Worm (Caenorhabditis elegans) whole organism, young adult: Measurements from ENCODE around the gene F25G6.8.
A peak's percentile ranks its signal among the peaks of the same experiment; 100 is the strongest.

Experiments
- D2030.7 ChIP-seq: fragments of 200-800 bp; sonication (Bioruptor generic); IDR thresholded peaks from 2 replicates; pipeline ENCODE4 v1.3.6; 2022; ENCODE audit warnings: missing genetic modification reagents, missing genetic modification characterization, missing compliant biosample characterization
- F33H1.4 ChIP-seq: fragments of 200-800 bp; sonication (Bioruptor generic); IDR thresholded peaks from 2 replicates; pipeline ENCODE4 v1.3.6; 2022; ENCODE audit warnings: missing genetic modification reagents, missing genetic modification characterization, missing compliant biosample characterization
- F49E8.2 ChIP-seq: sonication (generic microtip); optimal IDR thresholded peaks from 3 replicates; lab custom pipeline; 2017; ENCODE audit warnings: missing genetic modification characterization, mild to moderate bottlenecking, missing compliant biosample characterization, antibody characterized with exemption, moderate library complexity; ENCODE audit not compliant: insufficient read depth
- F52B5.7 ChIP-seq: sonication (generic microtip); optimal IDR thresholded peaks from 2 replicates; lab custom pipeline; 2016; ENCODE audit warnings: mild to moderate bottlenecking, missing genetic modification characterization, missing compliant biosample characterization
- K12H6.12 ChIP-seq: fragments of 200-800 bp; sonication (Bioruptor generic); optimal IDR thresholded peaks from 2 replicates; lab custom pipeline; 2018; ENCODE audit warnings: mild to moderate bottlenecking, missing genetic modification characterization, missing compliant biosample characterization
- T07F8.4 ChIP-seq: sonication (generic microtip); optimal IDR thresholded peaks from 2 replicates; lab custom pipeline; 2016; ENCODE audit warnings: mild to moderate bottlenecking, missing genetic modification characterization, moderate library complexity, missing compliant biosample characterization
- Y79H2A.3 ChIP-seq: fragments of 200-800 bp; sonication (Bioruptor generic); conservative IDR thresholded peaks from 2 replicates; pipeline ENCODE4 v1.3.6; 2022; ENCODE audit warnings: missing genetic modification reagents, missing genetic modification characterization, missing compliant biosample characterization
- ama-1 ChIP-seq, 3 experiments: fragments of 150-350 bp in 1 of 3; sonication (generic microtip) in 2 of 3; optimal IDR thresholded peaks; 2 replicates each; lab custom pipeline; 2014 to 2018; ENCODE audit warnings: missing biosample characterization in 2 of 3, missing genetic modification characterization in 2 of 3, missing genetic modification reagents in 2 of 3
- attf-6 ChIP-seq: fragments of 200-800 bp; sonication (Bioruptor generic); IDR thresholded peaks from 2 replicates; pipeline ENCODE4 v1.3.6; 2022; ENCODE audit warnings: missing genetic modification reagents, missing genetic modification characterization, missing compliant biosample characterization
- ccch-3 ChIP-seq: fragments of 200-800 bp; sonication (Bioruptor generic); optimal IDR thresholded peaks from 2 replicates; lab custom pipeline; 2018; ENCODE audit warnings: mild to moderate bottlenecking, missing genetic modification characterization, missing compliant biosample characterization
- ceh-27 ChIP-seq: fragments of 200-800 bp; sonication (Bioruptor generic); optimal IDR thresholded peaks from 2 replicates; lab custom pipeline; 2018; ENCODE audit warnings: mild to moderate bottlenecking, missing genetic modification characterization, moderate library complexity, missing compliant biosample characterization
- dox-1 ChIP-seq: fragments of 200-800 bp; sonication (Bioruptor generic); IDR thresholded peaks from 2 replicates; pipeline ENCODE4 v1.3.6; 2022; ENCODE audit warnings: missing genetic modification reagents, missing genetic modification characterization, missing compliant biosample characterization
- dpff-1 ChIP-seq: sonication (generic microtip); optimal IDR thresholded peaks from 2 replicates; lab custom pipeline; 2017; ENCODE audit warnings: mild to moderate bottlenecking, missing genetic modification characterization, missing compliant biosample characterization
- efl-1 ChIP-seq: fragments of 150-350 bp; optimal IDR thresholded peaks from 2 replicates; lab custom pipeline; 2014; ENCODE audit warnings: missing biosample characterization, missing genetic modification reagents, missing genetic modification characterization
- egl-18 ChIP-seq: fragments of 200-800 bp; sonication (Bioruptor generic); IDR thresholded peaks from 2 replicates; pipeline ENCODE4 v1.3.6; 2022; ENCODE audit warnings: missing genetic modification reagents, missing genetic modification characterization, missing compliant biosample characterization
- ets-4 ChIP-seq: fragments of 200-800 bp; sonication (Bioruptor generic); optimal IDR thresholded peaks from 2 replicates; lab custom pipeline; 2018; ENCODE audit warnings: mild to moderate bottlenecking, missing genetic modification characterization, missing compliant biosample characterization
- him-1 ChIP-seq: sonication (generic microtip); optimal IDR thresholded peaks from 2 replicates; lab custom pipeline; 2016; ENCODE audit warnings: missing genotype, missing genetic modification reagents, missing genetic modification characterization, missing compliant biosample characterization
- hlh-12 ChIP-seq: sonication (generic microtip); optimal IDR thresholded peaks from 2 replicates; lab custom pipeline; 2016; ENCODE audit warnings: missing genetic modification characterization, missing compliant biosample characterization
- hmg-1.2 ChIP-seq: fragments of 200-800 bp; sonication (Bioruptor generic); IDR thresholded peaks from 2 replicates; pipeline ENCODE4 v1.3.6; 2022; ENCODE audit warnings: missing genetic modification reagents, missing genetic modification characterization, missing compliant biosample characterization
- lsl-1 ChIP-seq: fragments of 200-800 bp; sonication (Bioruptor generic); optimal IDR thresholded peaks from 2 replicates; lab custom pipeline; 2018; ENCODE audit warnings: mild to moderate bottlenecking, missing genetic modification characterization, moderate library complexity, missing compliant biosample characterization
- madf-10 ChIP-seq: sonication (generic microtip); optimal IDR thresholded peaks from 2 replicates; lab custom pipeline; 2016; ENCODE audit warnings: mild to moderate bottlenecking, missing genetic modification characterization, missing compliant biosample characterization
- madf-3 ChIP-seq: fragments of 200-800 bp; sonication (Bioruptor generic); IDR thresholded peaks from 2 replicates; pipeline ENCODE4 v1.3.6; 2022; ENCODE audit warnings: missing genetic modification reagents, missing genetic modification characterization, missing compliant biosample characterization
- madf-6 ChIP-seq: fragments of 200-800 bp; sonication (Bioruptor generic); IDR thresholded peaks from 2 replicates; pipeline ENCODE4 v1.3.6; 2022; ENCODE audit warnings: missing genetic modification reagents, missing genetic modification characterization, missing compliant biosample characterization
- madf-8 ChIP-seq: fragments of 200-800 bp; sonication (Bioruptor generic); conservative IDR thresholded peaks from 2 replicates; pipeline ENCODE4 v1.3.6; 2022; ENCODE audit warnings: missing genetic modification reagents, missing genetic modification characterization, missing compliant biosample characterization
- nhr-90 ChIP-seq: sonication (generic microtip); optimal IDR thresholded peaks from 2 replicates; lab custom pipeline; 2016; ENCODE audit warnings: missing genotype, mild to moderate bottlenecking, missing genetic modification characterization, missing compliant biosample characterization
- rec-8 ChIP-seq, 2 experiments: sonication (generic microtip); optimal IDR thresholded peaks; 2 replicates each; lab custom pipeline; 2016; ENCODE audit warnings: mild to moderate bottlenecking in 2 of 2, missing genetic modification characterization in 2 of 2, missing genetic modification reagents in 2 of 2, missing genotype in 2 of 2, missing biosample characterization in 1 of 2, missing compliant biosample characterization in 1 of 2, moderate library complexity in 1 of 2
- snpc-3.4 ChIP-seq: sonication (generic microtip); optimal IDR thresholded peaks from 2 replicates; lab custom pipeline; 2017; ENCODE audit warnings: missing genetic modification characterization, mild to moderate bottlenecking, missing compliant biosample characterization, antibody characterized with exemption, moderate library complexity, missing genotype, missing genetic modification reagents
- snpc-4 ChIP-seq, 5 experiments: fragments of 150-350 bp in 1 of 5; sonication (generic microtip) in 4 of 5; optimal IDR thresholded peaks; 2 replicates each; lab custom pipeline; 2014 to 2018; ENCODE audit warnings: missing genetic modification characterization in 5 of 5, missing biosample characterization in 3 of 5, antibody characterized with exemption in 2 of 5, mild to moderate bottlenecking in 2 of 5, missing compliant biosample characterization in 2 of 5, missing genotype in 2 of 5, moderate library complexity in 2 of 5, missing genetic modification reagents in 1 of 5
- tbp1 ChIP-seq: fragments of 200-800 bp; sonication (Bioruptor generic); optimal IDR thresholded peaks from 2 replicates; lab custom pipeline; 2018; ENCODE audit warnings: mild to moderate bottlenecking, missing genetic modification characterization, missing compliant biosample characterization
- xnd-1 ChIP-seq: sonication (generic microtip); optimal IDR thresholded peaks from 2 replicates; lab custom pipeline; 2016; ENCODE audit warnings: missing genotype, missing genetic modification reagents, missing genetic modification characterization, missing compliant biosample characterization
- zfh-2 ChIP-seq: fragments of 200-800 bp; sonication (Bioruptor generic); conservative IDR thresholded peaks from 2 replicates; pipeline ENCODE4 v1.3.6; 2022; ENCODE audit warnings: missing genetic modification reagents, missing genetic modification characterization, missing compliant biosample characterization
- zim-3 ChIP-seq: sonication (generic microtip); optimal IDR thresholded peaks from 2 replicates; lab custom pipeline; 2017; ENCODE audit warnings: mild to moderate bottlenecking, missing genetic modification characterization, moderate library complexity, missing compliant biosample characterization

Gene F25G6.8

DNA sequence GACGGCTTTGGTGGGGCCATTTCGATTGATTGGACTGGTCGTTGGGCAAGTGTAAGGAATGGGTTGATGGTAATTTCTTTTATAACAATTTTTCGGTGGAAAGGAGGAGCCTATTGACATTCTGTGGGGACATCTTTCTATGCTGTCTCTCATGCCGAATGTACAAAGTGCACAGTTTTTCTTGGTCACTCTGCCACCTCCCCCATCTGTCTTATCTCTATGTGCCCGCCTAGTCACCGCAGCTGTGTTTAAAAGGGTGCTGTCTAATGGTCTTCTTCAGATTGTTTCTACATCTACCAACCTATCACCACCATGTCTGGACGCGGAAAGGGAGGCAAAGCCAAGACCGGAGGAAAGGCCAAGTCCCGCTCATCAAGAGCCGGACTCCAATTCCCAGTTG is 31.9 kb downstream of the F25G6.8 start, which contains the start of the genes his-8 and his-7:
Gene his-8 (minus strand): TSS at position 20 of the 400 bp plus-strand sequence.
Gene his-7 (plus strand): TSS at position 313 of the 400 bp plus-strand sequence.
- peak; percentile 5; the same call in 1 of the 2 replicates for TF ChIP-seq madf-6 (GFP tag; lab: Robert Waterston, UW)
- TF ChIP-seq, all 124 proteins: peak for 1; not testable (repeated sequence) for 123

DNA sequence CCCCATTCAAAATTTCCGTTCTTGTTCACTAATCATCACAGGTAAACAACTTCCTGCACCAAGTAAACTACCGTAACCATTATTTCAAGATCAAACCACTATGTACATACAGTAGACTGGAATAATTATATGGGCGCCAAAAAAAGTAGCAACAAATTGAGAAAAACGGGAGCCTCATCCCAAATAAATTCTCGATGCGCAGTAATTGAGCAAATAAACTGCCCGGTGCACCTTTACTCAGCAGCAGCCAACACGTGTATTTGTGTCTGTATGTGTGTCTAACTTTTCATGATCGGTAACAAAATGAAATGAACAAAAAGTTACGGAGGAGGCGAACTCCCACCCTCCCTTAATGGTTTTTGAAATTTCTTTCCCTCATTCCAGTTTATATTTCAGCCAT is 35.8 kb downstream of the F25G6.8 start, which contains the start of gene otpl-5:
Gene otpl-5 (plus strand): TSS at position 301 of the 400 bp plus-strand sequence.
- TF ChIP-seq rec-8 (tag; optimal IDR thresholded peaks at IDR 0.05; lab: Kevin White, UChicago), result no peak

- TF ChIP-seq egl-18 (GFP tag; lab: Robert Waterston, UW) (no peak), ccch-3 (GFP tag; lab: Kevin White, UChicago) (no peak), attf-6 (no peak)
- TF ChIP-seq, all 124 proteins: peak for 0
Observed at ce11 chrV:8525774-8526173, 39.2 kb downstream of the F25G6.8 start, which contains the start of gene otpl-6. Gene otpl-6, plus strand, starts transcription at chrV:8526074.

DNA sequence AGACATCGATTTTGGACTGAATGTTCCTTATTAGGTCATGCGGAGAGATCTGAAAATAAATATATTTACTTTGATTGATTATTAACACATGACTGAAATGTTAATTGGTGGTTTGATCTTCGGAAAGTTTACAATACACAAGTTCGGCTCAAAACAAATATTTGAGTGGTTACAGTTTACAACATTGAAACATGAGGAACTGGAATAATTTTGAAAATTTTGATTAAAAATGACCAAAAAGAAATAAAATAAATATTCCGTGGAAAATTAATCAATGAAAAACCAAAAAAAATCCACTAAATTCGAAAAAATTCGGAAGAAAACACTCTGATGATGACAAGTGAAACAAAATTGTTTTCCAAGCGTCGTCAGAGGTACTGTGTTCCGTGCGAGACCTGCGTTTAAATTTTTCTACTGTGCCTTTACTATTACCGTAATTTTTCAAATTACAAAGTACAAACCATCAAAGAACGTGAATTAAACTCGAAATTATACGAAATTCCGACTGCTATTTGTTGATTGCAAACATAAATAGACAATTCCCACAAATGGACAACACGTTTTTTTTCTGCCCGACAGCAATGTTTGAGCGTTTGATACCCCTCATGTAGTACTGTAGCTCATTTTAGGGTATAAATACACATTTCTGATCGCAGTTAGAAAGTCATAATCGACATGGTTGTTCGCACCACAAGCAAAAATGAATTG is 44.0 kb downstream of the F25G6.8 start, which contains the start of the genes F45F2.11 and otpl-7:
Gene F45F2.11 (minus strand): TSS at position 51 of the 708 bp plus-strand sequence.
Gene otpl-7 (plus strand): TSS at position 658 of the 708 bp plus-strand sequence.
- TF ChIP-seq F52B5.7 (tag; lab: Kevin White, UChicago), result no peak
- peak; percentile 28; the same call in 1 of the 2 replicates for TF ChIP-seq D2030.7 (GFP tag; lab: Robert Waterston, UW)
- TF ChIP-seq madf-8 (GFP tag; lab: Robert Waterston, UW), result peak; percentile 50
- TF ChIP-seq xnd-1 (tag; lab: Kevin White, UChicago), result peak; percentile 94
- TF ChIP-seq madf-3 (GFP tag; lab: Robert Waterston, UW), result 0 out of 2 replicates have a peak, but pooled peaks have one; percentile 35
- no peak for TF ChIP-seq hlh-12 (tag; lab: Kevin White, UChicago)
- no peak for TF ChIP-seq Y79H2A.3
- TF ChIP-seq F33H1.4, result peak; percentile 91
- TF ChIP-seq efl-1 (GFP tag; lab: Kevin White, UChicago), result peak; percentile 2
- peak; percentile 69 for TF ChIP-seq him-1 (tag; lab: Kevin White, UChicago)
- peak; percentile 8 for TF ChIP-seq tbp1 (GFP tag; lab: Kevin White, UChicago)
- TF ChIP-seq madf-10 (tag; lab: Kevin White, UChicago), result no peak
- TF ChIP-seq zfh-2, result no peak
- peak; percentile 89 for TF ChIP-seq madf-6 (GFP tag; lab: Robert Waterston, UW)
- peak; percentile 94 for TF ChIP-seq lsl-1
- TF ChIP-seq zim-3, result no peak

- TF ChIP-seq tbp1 (GFP tag; lab: Kevin White, UChicago) (peak; percentile 17), efl-1 (GFP tag; lab: Kevin White, UChicago) (no peak), dox-1 (peak; percentile 41; the same call in 1 of the 2 replicates)
Observed at ce11 chrV:8518822-8519392, 46.1 kb downstream of the F25G6.8 start, which contains the start of gene F45F2.10. Gene F45F2.10, minus strand, starts transcription at chrV:8518872.

DNA sequence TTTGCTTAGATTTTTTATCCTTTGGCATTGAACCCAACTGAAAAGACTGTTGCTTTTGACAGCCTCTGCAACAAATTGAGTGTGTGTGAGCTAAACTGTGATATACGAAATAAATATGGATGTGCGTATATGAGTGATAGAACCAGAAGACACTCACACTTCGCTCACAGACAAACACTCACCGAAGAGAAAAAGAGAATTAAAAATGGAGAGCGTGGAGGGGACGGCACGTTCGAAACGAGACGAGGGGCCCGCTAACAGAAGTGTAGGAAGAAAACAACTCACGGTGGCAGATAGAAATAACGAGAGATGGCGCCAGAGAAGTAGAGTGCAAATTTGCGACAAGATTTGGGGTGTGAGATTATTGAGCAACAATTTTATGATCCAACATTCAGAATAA is 46.7 kb downstream of the F25G6.8 start:
- no peak for TF ChIP-seq ccch-3 (GFP tag; lab: Kevin White, UChicago)
- peak; percentile 7 for TF ChIP-seq K12H6.12 (tag; lab: Kevin White, UChicago)
- peak; percentile 40 for TF ChIP-seq ceh-27 (GFP tag; lab: Kevin White, UChicago)
- TF ChIP-seq Y79H2A.3, result no peak
- peak; percentile 14 for TF ChIP-seq lsl-1
- TF ChIP-seq hlh-12 (tag; lab: Kevin White, UChicago), result no peak
- TF ChIP-seq ama-1 (optimal IDR thresholded peaks at IDR 0.05; lab: Kevin White, UChicago), result no peak
- TF ChIP-seq ama-1 (GFP tag; optimal IDR thresholded peaks at IDR 0.05; lab: Kevin White, UChicago), result no peak
- TF ChIP-seq T07F8.4, result no peak
- peak; percentile 14 for TF ChIP-seq snpc-3.4 (tag; lab: Kevin White, UChicago)
- TF ChIP-seq dpff-1, result peak; percentile 33
- no peak for TF ChIP-seq F49E8.2
- peak; percentile 18 for TF ChIP-seq xnd-1 (tag; lab: Kevin White, UChicago)
- no peak for TF ChIP-seq nhr-90 (tag; lab: Kevin White, UChicago)
- no peak for TF ChIP-seq ets-4 (GFP tag; lab: Kevin White, UChicago)
- TF ChIP-seq hmg-1.2, result peak; percentile 35; the same call in 1 of the 2 replicates
- TF ChIP-seq snpc-4 (GFP tag; optimal IDR thresholded peaks at IDR 0.05; lab: Kevin White, UChicago), result peak; percentile 21
- TF ChIP-seq snpc-4 (tag; optimal IDR thresholded peaks at IDR 0.05; lab: Kevin White, UChicago), result peak in 1 of 4 experiments; percentile 12
- peak; percentile 36; the same call in 1 of the 2 replicates for TF ChIP-seq dox-1
